Fruit fly (Drosophila melanogaster) whole organism, larva: ENCODE results near the gene CG3281.
A peak's percentile ranks its signal among the peaks of the same experiment; 100 is the strongest.
"Not testable (repeated sequence)": the region's sequence is repeated elsewhere in the genome, so short reads cannot be mapped to it uniquely, and the experiment has no call there.

Source experiments
- noc ChIP-seq: fragments of 200-800 bp; sonication (Bioruptor generic); optimal IDR thresholded peaks from 3 replicates; lab custom pipeline; 2019; ENCODE audit warnings: missing biosample characterization, mild to moderate bottlenecking, missing genetic modification characterization, moderate library complexity

Gene CG3281

dm6 chr3R:11977336-11977678 lies 14.7 kb upstream of the CG3281 start:
- no peak for TF ChIP-seq noc (tag; lab: Kevin White, UChicago)

- no peak for TF ChIP-seq noc (tag; lab: Kevin White, UChicago)
Measured at dm6 chr3R:11976556-11977335, 14.1 kb upstream of the CG3281 start, which contains the start of gene CG10005. Gene CG10005 (minus strand): TSS chr3R:11977197.

dm6 chr3R:11974631-11975030 lies 12.0 kb upstream of the CG3281 start, which contains the start of gene Tango9:
Gene Tango9 (minus strand): TSS chr3R:11974910.
- TF ChIP-seq noc (tag; lab: Kevin White, UChicago), result no peak

dm6 chr3R:11973826-11974225 lies 11.2 kb upstream of the CG3281 start:
- no peak for TF ChIP-seq noc (tag; lab: Kevin White, UChicago)

dm6 chr3R:11971394-11971793 lies 8.8 kb upstream of the CG3281 start, which contains the start of gene GC2:
Gene GC2 (plus strand): TSS chr3R:11971694.
- no peak for TF ChIP-seq noc (tag; lab: Kevin White, UChicago)

dm6 chr3R:11969217-11969616 lies 6.6 kb upstream of the CG3281 start:
- peak; percentile 35 for TF ChIP-seq noc (tag; lab: Kevin White, UChicago)

- peak; percentile 15 for TF ChIP-seq noc (tag; lab: Kevin White, UChicago)
Measured at dm6 chr3R:11968030-11968753, 5.6 kb upstream of the CG3281 start.

dm6 chr3R:11967262-11968029 lies 4.8 kb upstream of the CG3281 start, which contains the start of the genes CG12213 and GC1:
Gene CG12213 (minus strand): TSS chr3R:11967691.
Gene GC1 (plus strand): TSS chr3R:11967708.
- no peak for TF ChIP-seq noc (tag; lab: Kevin White, UChicago)

dm6 chr3R:11964000-11964399 lies 1.4 kb upstream of the CG3281 start:
- no peak for TF ChIP-seq noc (tag; lab: Kevin White, UChicago)

- not testable (repeated sequence) for TF ChIP-seq noc (tag; lab: Kevin White, UChicago)
Measured at dm6 chr3R:11958235-11958634, 4.4 kb downstream of the CG3281 start, which contains the start of gene Hsp70Ab. Gene Hsp70Ab (plus strand): TSS chr3R:11958535.

dm6 chr3R:11957388-11957787 lies 5.2 kb downstream of the CG3281 start:
- TF ChIP-seq noc (tag; lab: Kevin White, UChicago), result no peak

- TF ChIP-seq noc (tag; lab: Kevin White, UChicago), result not testable (repeated sequence)
Measured at dm6 chr3R:11956444-11956843, 6.2 kb downstream of the CG3281 start, which contains the start of gene Hsp70Aa. Gene Hsp70Aa (minus strand): TSS chr3R:11956544.

dm6 chr3R:11949387-11950029 lies 13.1 kb downstream of the CG3281 start, which contains the start of gene CG31211:
Gene CG31211 (plus strand): TSS chr3R:11949680.
- no peak for TF ChIP-seq noc (tag; lab: Kevin White, UChicago)

- TF ChIP-seq noc (tag; lab: Kevin White, UChicago), result no peak
Measured at dm6 chr3R:11948903-11949358, 13.7 kb downstream of the CG3281 start, which contains the start of gene Cad87A. Gene Cad87A (minus strand): TSS chr3R:11949129.

dm6 chr3R:11947959-11948358 lies 14.6 kb downstream of the CG3281 start:
- TF ChIP-seq noc (tag; lab: Kevin White, UChicago), result no peak
